Fruit fly (Drosophila melanogaster) whole organism, embryonic: ENCODE data around the gene CG13032.
A peak's percentile ranks its signal among the peaks of the same experiment; 100 is the strongest.

Experiments
- Antp ChIP-seq: fragments of 200-800 bp; sonication (Bioruptor generic); optimal IDR thresholded peaks from 3 replicates; lab custom pipeline; 2016; ENCODE audit warnings: missing biosample characterization, missing genetic modification characterization
- Asciz ChIP-seq: fragments of 200-800 bp; sonication (Bioruptor generic); optimal IDR thresholded peaks from 2 replicates; lab custom pipeline; 2017; ENCODE audit warnings: missing biosample characterization, mild to moderate bottlenecking, missing genetic modification characterization, missing genetic modification reagents
- Atf6 ChIP-seq: fragments of 200-800 bp; sonication (Bioruptor generic); IDR thresholded peaks from 2 replicates; pipeline ENCODE4 v1.3.6; 2022; ENCODE audit warnings: missing biosample characterization, missing genetic modification characterization
- B-H2 ChIP-seq: fragments of 200-800 bp; sonication (Bioruptor generic); optimal IDR thresholded peaks from 2 replicates; lab custom pipeline; 2018; ENCODE audit warnings: missing biosample characterization, mild to moderate bottlenecking, missing genetic modification characterization
- Blimp-1 ChIP-seq: fragments of 200-800 bp; sonication (Bioruptor generic); optimal IDR thresholded peaks from 3 replicates; lab custom pipeline; 2018; ENCODE audit warnings: missing biosample characterization, missing genetic modification characterization, mild to moderate bottlenecking, moderate library complexity, missing genetic modification reagents
- CG10209 ChIP-seq: fragments of 200-800 bp; sonication (Bioruptor generic); optimal IDR thresholded peaks from 3 replicates; lab custom pipeline; 2017; ENCODE audit warnings: missing biosample characterization, mild to moderate bottlenecking, missing genetic modification characterization, missing genetic modification reagents
- CG11093 ChIP-seq: fragments of 200-800 bp; sonication (Bioruptor generic); IDR thresholded peaks from 3 replicates; pipeline ENCODE4 v1.3.6; 2022; ENCODE audit warnings: missing biosample characterization, missing genetic modification characterization
- CG11504 ChIP-seq: fragments of 200-800 bp; sonication (Bioruptor generic); optimal IDR thresholded peaks from 3 replicates; lab custom pipeline; 2019; ENCODE audit warnings: missing biosample characterization, mild to moderate bottlenecking, missing genetic modification characterization, moderate library complexity
- CG12744 ChIP-seq: fragments of 200-800 bp; sonication (Bioruptor generic); optimal IDR thresholded peaks from 2 replicates; lab custom pipeline; 2016; ENCODE audit warnings: missing biosample characterization, missing genetic modification characterization
- CG12942 ChIP-seq: fragments of 200-800 bp; sonication (Bioruptor generic); optimal IDR thresholded peaks from 3 replicates; lab custom pipeline; 2016; ENCODE audit warnings: missing biosample characterization, missing genetic modification characterization
- CG14014 ChIP-seq: fragments of 200-800 bp; sonication (Bioruptor generic); IDR thresholded peaks from 2 replicates; pipeline ENCODE4 v1.3.6; 2022; ENCODE audit warnings: missing biosample characterization, missing genetic modification characterization
- CG18764 ChIP-seq: fragments of 200-800 bp; sonication (Bioruptor generic); optimal IDR thresholded peaks from 3 replicates; lab custom pipeline; 2016; ENCODE audit warnings: missing biosample characterization, missing genetic modification characterization
- CG2678 ChIP-seq: fragments of 200-800 bp; sonication (Bioruptor generic); optimal IDR thresholded peaks from 3 replicates; lab custom pipeline; 2019; ENCODE audit warnings: missing biosample characterization, mild to moderate bottlenecking, missing genetic modification characterization, moderate library complexity
- CG3163 ChIP-seq: fragments of 200-800 bp; sonication (Bioruptor generic); optimal IDR thresholded peaks from 3 replicates; lab custom pipeline; 2016; ENCODE audit warnings: missing biosample characterization, missing genetic modification characterization
- CG3407 ChIP-seq: fragments of 200-800 bp; sonication (Bioruptor generic); optimal IDR thresholded peaks from 2 replicates; lab custom pipeline; 2018; ENCODE audit warnings: missing biosample characterization, mild to moderate bottlenecking, missing genetic modification characterization
- CG7963 ChIP-seq: fragments of 200-800 bp; sonication (Bioruptor generic); IDR thresholded peaks from 3 replicates; pipeline ENCODE4 v1.3.6; 2022; ENCODE audit warnings: missing biosample characterization, missing genetic modification characterization; ENCODE audit not compliant: partially characterized antibody
- CG9817 ChIP-seq: fragments of 200-800 bp; sonication (Bioruptor generic); optimal IDR thresholded peaks from 2 replicates; lab custom pipeline; 2018; ENCODE audit warnings: missing biosample characterization, mild to moderate bottlenecking, missing genetic modification characterization, moderate library complexity
- D19B ChIP-seq: fragments of 200-800 bp; sonication (Bioruptor generic); optimal IDR thresholded peaks from 2 replicates; lab custom pipeline; 2017; ENCODE audit warnings: missing biosample characterization, mild to moderate bottlenecking, missing genetic modification characterization
- Dad ChIP-seq: fragments of 200-800 bp; sonication (Bioruptor generic); optimal IDR thresholded peaks from 3 replicates; lab custom pipeline; 2016; ENCODE audit warnings: missing biosample characterization, missing genetic modification characterization
- Dp ChIP-seq: fragments of 200-800 bp; sonication (Bioruptor generic); optimal IDR thresholded peaks from 2 replicates; lab custom pipeline; 2018; ENCODE audit warnings: missing biosample characterization, mild to moderate bottlenecking, missing genetic modification characterization, moderate library complexity
- ERR ChIP-seq: fragments of 200-800 bp; sonication (Bioruptor generic); optimal IDR thresholded peaks from 2 replicates; lab custom pipeline; 2016; ENCODE audit warnings: missing biosample characterization, missing genetic modification characterization
- GATAe ChIP-seq: fragments of 200-800 bp; sonication (Bioruptor generic); conservative IDR thresholded peaks from 2 replicates; pipeline ENCODE4 v1.3.6; 2022; ENCODE audit warnings: missing biosample characterization, missing genetic modification characterization
- Hr78 ChIP-seq, 2 experiments: fragments of 200-800 bp in 1 of 2; fragments of >200 bp in 1 of 2; sonication (Bioruptor generic) in 1 of 2; optimal IDR thresholded peaks; 2 replicates each; lab custom pipeline; 2017 to 2019; ENCODE audit warnings: missing biosample characterization in 2 of 2, missing genetic modification characterization in 2 of 2, mild to moderate bottlenecking in 1 of 2, moderate library complexity in 1 of 2
- Mes4 ChIP-seq: fragments of 200-800 bp; sonication (Bioruptor generic); optimal IDR thresholded peaks from 2 replicates; lab custom pipeline; 2016; ENCODE audit warnings: missing biosample characterization, missing genetic modification characterization
- NFAT ChIP-seq: fragments of 200-800 bp; sonication (Bioruptor generic); IDR thresholded peaks from 2 replicates; pipeline ENCODE4 v1.3.6; 2022; ENCODE audit warnings: missing biosample characterization, missing genetic modification characterization
- NfI ChIP-seq: fragments of 200-800 bp; sonication (Bioruptor generic); optimal IDR thresholded peaks from 3 replicates; lab custom pipeline; 2018; ENCODE audit warnings: missing biosample characterization, mild to moderate bottlenecking, missing genetic modification characterization, moderate library complexity
- Oaz ChIP-seq: fragments of 200-800 bp; sonication (Bioruptor generic); IDR thresholded peaks from 2 replicates; pipeline ENCODE4 v1.3.6; 2022; ENCODE audit warnings: missing biosample characterization, missing genetic modification characterization
- Poxn ChIP-seq: fragments of 200-800 bp; sonication (Bioruptor generic); IDR thresholded peaks from 2 replicates; pipeline ENCODE4 v1.3.6; 2022; ENCODE audit warnings: missing biosample characterization, missing genetic modification characterization
- TFAM ChIP-seq: fragments of 200-800 bp; sonication (Bioruptor generic); optimal IDR thresholded peaks from 2 replicates; lab custom pipeline; 2017; ENCODE audit warnings: missing biosample characterization, missing genetic modification characterization, inconsistent platforms
- Usf ChIP-seq: fragments of 200-800 bp; sonication (Bioruptor generic); optimal IDR thresholded peaks from 2 replicates; lab custom pipeline; 2017; ENCODE audit warnings: missing genotype, missing biosample characterization, missing genetic modification characterization
- chinmo ChIP-seq: fragments of 200-800 bp; sonication (Bioruptor generic); IDR thresholded peaks from 4 replicates; pipeline ENCODE4 v1.3.6; 2022; ENCODE audit warnings: missing biosample characterization, missing genetic modification characterization; ENCODE audit not compliant: partially characterized antibody
- ci ChIP-seq: fragments of 200-800 bp; sonication (Bioruptor generic); IDR thresholded peaks from 3 replicates; pipeline ENCODE4 v1.3.6; 2022; ENCODE audit warnings: missing biosample characterization, missing genetic modification characterization
- ems ChIP-seq: fragments of 200-800 bp; sonication (Bioruptor generic); optimal IDR thresholded peaks from 3 replicates; lab custom pipeline; 2016; ENCODE audit warnings: missing biosample characterization, missing genetic modification characterization
- eyg ChIP-seq: fragments of 200-800 bp; sonication (Bioruptor generic); optimal IDR thresholded peaks from 3 replicates; lab custom pipeline; 2016; ENCODE audit warnings: missing biosample characterization, missing genetic modification characterization
- fd102C ChIP-seq: fragments of 200-800 bp; sonication (Bioruptor generic); optimal IDR thresholded peaks from 2 replicates; lab custom pipeline; 2018; ENCODE audit warnings: missing biosample characterization, mild to moderate bottlenecking, missing genetic modification characterization, moderate library complexity
- gsb-n ChIP-seq: fragments of 200-800 bp; sonication (Bioruptor generic); optimal IDR thresholded peaks from 3 replicates; lab custom pipeline; 2018; ENCODE audit warnings: missing biosample characterization, mild to moderate bottlenecking, missing genetic modification characterization
- insv ChIP-seq, 2 experiments: fragments of 200-800 bp; sonication (Bioruptor generic); optimal IDR thresholded peaks; 3 replicates each; lab custom pipeline; 2016 to 2018; ENCODE audit warnings: missing biosample characterization in 2 of 2, missing genetic modification characterization in 2 of 2
- inv ChIP-seq: fragments of 200-800 bp; sonication (Bioruptor generic); IDR thresholded peaks from 2 replicates; pipeline ENCODE4 v1.3.6; 2022; ENCODE audit warnings: missing biosample characterization, missing genetic modification characterization; ENCODE audit not compliant: partially characterized antibody
- lmd ChIP-seq: fragments of 200-800 bp; sonication (Bioruptor generic); IDR thresholded peaks from 2 replicates; pipeline ENCODE4 v1.3.6; 2022; ENCODE audit warnings: missing biosample characterization, missing genetic modification characterization
- lov ChIP-seq, 2 experiments: fragments of 200-800 bp in 1 of 2; fragments of >200 bp in 1 of 2; sonication (Bioruptor generic) in 1 of 2; IDR thresholded peaks in 1 of 2; optimal IDR thresholded peaks in 1 of 2; 2 replicates in 1 of 2; 3 replicates in 1 of 2; pipeline versions ENCODE4 v1.3.6 to Lab custom; 2017 to 2022; ENCODE audit warnings: missing biosample characterization in 1 of 2, missing genetic modification characterization in 1 of 2
- nerfin-2 ChIP-seq: fragments of 200-800 bp; sonication (Bioruptor generic); IDR thresholded peaks from 2 replicates; pipeline ENCODE4 v1.3.6; 2022; ENCODE audit warnings: missing biosample characterization, missing genetic modification characterization; ENCODE audit not compliant: partially characterized antibody
- psq ChIP-seq: fragments of 200-800 bp; sonication (Bioruptor generic); optimal IDR thresholded peaks from 2 replicates; lab custom pipeline; 2017; ENCODE audit warnings: missing biosample characterization, missing genetic modification characterization
- stwl ChIP-seq: fragments of 200-800 bp; sonication (Bioruptor generic); optimal IDR thresholded peaks from 3 replicates; lab custom pipeline; 2018; ENCODE audit warnings: missing biosample characterization, mild to moderate bottlenecking, missing genetic modification characterization, moderate library complexity
- sug ChIP-seq: fragments of 200-800 bp; optimal IDR thresholded peaks from 2 replicates; lab custom pipeline; 2019; ENCODE audit warnings: missing biosample characterization, mild to moderate bottlenecking, missing genetic modification characterization, moderate library complexity
- tll ChIP-seq, 2 experiments: fragments of 200-800 bp in 1 of 2; fragments of >200 bp in 1 of 2; sonication (Bioruptor generic) in 1 of 2; optimal IDR thresholded peaks; 2 replicates each; lab custom pipeline; 2017 to 2019; ENCODE audit warnings: missing biosample characterization in 2 of 2, missing genetic modification characterization in 2 of 2, mild to moderate bottlenecking in 1 of 2, moderate library complexity in 1 of 2
- tx ChIP-seq: fragments of 200-800 bp; sonication (Bioruptor generic); optimal IDR thresholded peaks from 2 replicates; lab custom pipeline; 2016; ENCODE audit warnings: missing biosample characterization, missing genetic modification characterization
- unc-4 ChIP-seq: fragments of 200-800 bp; sonication (Bioruptor generic); IDR thresholded peaks from 2 replicates; pipeline ENCODE4 v1.3.6; 2022; ENCODE audit warnings: missing biosample characterization, missing genetic modification characterization; ENCODE audit not compliant: partially characterized antibody
- vvl ChIP-seq: fragments of 200-800 bp; sonication (Bioruptor generic); IDR thresholded peaks from 2 replicates; pipeline ENCODE4 v1.3.6; 2022; ENCODE audit warnings: missing biosample characterization, missing genetic modification characterization
- z ChIP-seq: fragments of 200-800 bp; sonication (Bioruptor generic); IDR thresholded peaks from 3 replicates; pipeline ENCODE4 v1.3.6; 2022; ENCODE audit warnings: missing biosample characterization, missing genetic modification characterization

CG13032 gene

DNA sequence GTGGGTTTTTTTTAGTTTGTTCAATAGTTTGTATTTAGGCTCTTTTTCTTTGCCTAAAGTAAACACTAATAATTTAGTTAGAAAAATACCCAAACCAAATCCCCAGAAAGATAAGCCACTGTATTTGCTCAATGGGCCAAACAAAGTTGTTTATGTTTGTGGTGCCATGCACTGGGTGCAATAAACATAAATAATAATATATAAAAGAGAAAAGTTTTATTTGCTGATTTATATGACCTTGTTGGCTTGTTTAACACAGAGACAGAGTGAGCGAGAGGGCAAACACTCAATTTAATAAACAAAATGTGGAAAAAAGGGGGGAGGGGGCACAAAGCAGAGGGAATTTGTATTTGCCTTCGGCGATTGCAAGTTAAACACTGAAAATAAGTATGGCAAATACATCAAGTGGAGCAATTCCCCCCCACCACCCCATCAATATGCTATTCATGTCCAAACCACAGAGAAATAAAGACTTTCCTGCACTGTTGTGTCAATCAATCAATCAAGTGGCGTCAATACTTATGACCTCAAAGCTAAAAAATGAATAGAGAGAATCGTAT lies 33.2 kb upstream of the CG13032 start (continued):
- TF ChIP-seq vvl (no peak), ems (GFP tag; lab: Kevin White, UChicago) (no peak), sug (no peak), stwl (tag; lab: Kevin White, UChicago) (peak; percentile 47), ERR (no peak), CG7963 (GFP tag; lab: Robert Waterston, UW) (no peak), lov (optimal IDR thresholded peaks at IDR 0.05; lab: Kevin White, UChicago) (no peak), lov (GFP tag; IDR thresholded peaks at IDR 0.05; lab: Robert Waterston, UW) (no peak; the same call in 2 of the 3 replicates), TFAM (GFP tag; lab: Kevin White, UChicago) (no peak), NFAT (no peak), tx (no peak), B-H2 (GFP tag; lab: Kevin White, UChicago) (no peak), NfI (GFP tag; lab: Kevin White, UChicago) (no peak), tll (GFP tag; optimal IDR thresholded peaks at IDR 0.05; lab: Kevin White, UChicago) (peak in 1 of 2 experiments; percentile 8), fd102C (GFP tag; lab: Kevin White, UChicago) (peak; percentile 76), insv (GFP tag; optimal IDR thresholded peaks at IDR 0.05; lab: Kevin White, UChicago) (no peak), Dad (GFP tag; lab: Kevin White, UChicago) (no peak), psq (GFP tag; lab: Kevin White, UChicago) (no peak), Mes4 (GFP tag; lab: Kevin White, UChicago) (no peak), lmd (GFP tag; lab: Robert Waterston, UW) (no peak), eyg (GFP tag; lab: Kevin White, UChicago) (no peak), CG3407 (GFP tag; lab: Kevin White, UChicago) (peak; percentile 72), chinmo (no peak), gsb-n (tag; lab: Kevin White, UChicago) (peak; percentile 77), CG2678 (peak; percentile 59), nerfin-2 (GFP tag; lab: Robert Waterston, UW) (no peak), GATAe (GFP tag; lab: Robert Waterston, UW) (no peak), Dp (no peak), CG14014 (GFP tag; lab: Robert Waterston, UW) (no peak), ci (GFP tag; lab: Robert Waterston, UW) (0 out of 3 replicates have a peak, but pooled peaks have one; percentile 19), CG12744 (GFP tag; lab: Kevin White, UChicago) (no peak), CG18764 (peak; percentile 35), Oaz (GFP tag; lab: Robert Waterston, UW) (no peak), Usf (GFP tag; lab: Kevin White, UChicago) (no peak), CG12942 (GFP tag; lab: Kevin White, UChicago) (no peak), CG3163 (GFP tag; lab: Kevin White, UChicago) (no peak), Blimp-1 (GFP tag; lab: Kevin White, UChicago) (peak; percentile 54), Hr78 (GFP tag; optimal IDR thresholded peaks at IDR 0.05; lab: Kevin White, UChicago) (peak in 1 of 2 experiments; percentile 45), Antp (GFP tag; lab: Kevin White, UChicago) (no peak), CG11504 (tag; lab: Kevin White, UChicago) (peak; percentile 30), Asciz (peak; percentile 84), unc-4 (GFP tag; lab: Robert Waterston, UW) (no peak), CG9817 (tag; lab: Kevin White, UChicago) (no peak), Poxn (no peak), D19B (GFP tag; lab: Kevin White, UChicago) (no peak), inv (no peak), z (GFP tag; lab: Robert Waterston, UW) (no peak), CG10209 (GFP tag; lab: Kevin White, UChicago) (peak; percentile 44), CG11093 (GFP tag; lab: Robert Waterston, UW) (no peak), Atf6 (no peak)
